Worm (Caenorhabditis elegans) whole organism, L3 larva: Measurements from ENCODE around the gene fbxb-115.

Experiments
- R02D3.7 ChIP-seq: fragments of 150-350 bp; optimal IDR thresholded peaks from 2 replicates; lab custom pipeline; 2014; ENCODE audit warnings: missing biosample characterization, missing genetic modification characterization
- ama-1 ChIP-seq: fragments of 150-350 bp; optimal IDR thresholded peaks from 2 replicates; lab custom pipeline; 2018
- ceh-82 ChIP-seq: fragments of 150-350 bp; optimal IDR thresholded peaks from 2 replicates; lab custom pipeline; 2014; ENCODE audit warnings: missing biosample characterization, missing genetic modification characterization
- ceh-9 ChIP-seq: sonication (generic microtip); optimal IDR thresholded peaks from 2 replicates; lab custom pipeline; 2018; ENCODE audit warnings: missing biosample characterization, missing genetic modification characterization
- egl-27 ChIP-seq: sonication (generic microtip); optimal IDR thresholded peaks from 4 replicates; lab custom pipeline; 2017; ENCODE audit warnings: missing biosample characterization, missing genetic modification reagents, missing genetic modification characterization
- elt-1 ChIP-seq: fragments of 150-350 bp; optimal IDR thresholded peaks from 2 replicates; lab custom pipeline; 2014; ENCODE audit warnings: missing biosample characterization, missing genetic modification characterization
- elt-2 ChIP-seq: sonication (generic microtip); optimal IDR thresholded peaks from 2 replicates; lab custom pipeline; 2016; ENCODE audit warnings: missing genetic modification reagents, mild to moderate bottlenecking, missing genetic modification characterization, missing compliant biosample characterization
- eor-1 ChIP-seq, 2 experiments: fragments of 150-350 bp; optimal IDR thresholded peaks; 2 replicates each; lab custom pipeline; 2014 to 2018; ENCODE audit warnings: missing biosample characterization in 2 of 2, missing genetic modification characterization in 2 of 2
- fkh-10 ChIP-seq: sonication (generic microtip); optimal IDR thresholded peaks from 2 replicates; lab custom pipeline; 2017; ENCODE audit warnings: missing biosample characterization, missing genetic modification reagents, missing genetic modification characterization
- fkh-2 ChIP-seq: fragments of 150-350 bp; optimal IDR thresholded peaks from 2 replicates; lab custom pipeline; 2014; ENCODE audit warnings: missing biosample characterization, missing genetic modification reagents, missing genetic modification characterization
- fos-1 ChIP-seq: fragments of 150-350 bp; optimal IDR thresholded peaks from 2 replicates; lab custom pipeline; 2014; ENCODE audit warnings: missing biosample characterization, missing genetic modification characterization
- hmg-11 ChIP-seq: sonication (generic microtip); optimal IDR thresholded peaks from 2 replicates; lab custom pipeline; 2016; ENCODE audit warnings: missing genetic modification characterization, missing compliant biosample characterization
- jun-1 ChIP-seq: fragments of 150-350 bp; optimal IDR thresholded peaks from 2 replicates; lab custom pipeline; 2014; ENCODE audit warnings: missing biosample characterization, missing genetic modification reagents, missing genetic modification characterization
- lin-15B ChIP-seq: fragments of 150-350 bp; optimal IDR thresholded peaks from 2 replicates; lab custom pipeline; 2014; ENCODE audit warnings: missing biosample characterization, missing genetic modification characterization
- lin-39 ChIP-seq: fragments of 150-350 bp; optimal IDR thresholded peaks from 2 replicates; lab custom pipeline; 2018; ENCODE audit warnings: missing biosample characterization, missing genetic modification reagents, missing genetic modification characterization
- mdl-1 ChIP-seq: fragments of 150-350 bp; optimal IDR thresholded peaks from 2 replicates; lab custom pipeline; 2014; ENCODE audit warnings: missing biosample characterization, missing genetic modification characterization
- mml-1 ChIP-seq: fragments of 150-350 bp; sonication (generic microtip); optimal IDR thresholded peaks from 3 replicates; lab custom pipeline; 2014; ENCODE audit warnings: missing biosample characterization, missing genetic modification characterization
- nfya-1 ChIP-seq: sonication (generic microtip); optimal IDR thresholded peaks from 2 replicates; lab custom pipeline; 2017; ENCODE audit warnings: missing genetic modification characterization, mild to moderate bottlenecking, missing compliant biosample characterization, antibody characterized with exemption, moderate library complexity; ENCODE audit not compliant: insufficient read depth
- nhr-11 ChIP-seq: fragments of 150-350 bp; optimal IDR thresholded peaks from 2 replicates; lab custom pipeline; 2014; ENCODE audit warnings: missing biosample characterization, missing genetic modification characterization
- nhr-12 ChIP-seq: fragments of 150-350 bp; optimal IDR thresholded peaks from 2 replicates; lab custom pipeline; 2014; ENCODE audit warnings: missing biosample characterization, missing genetic modification characterization
- nhr-23 ChIP-seq: fragments of 150-350 bp; optimal IDR thresholded peaks from 2 replicates; lab custom pipeline; 2014; ENCODE audit warnings: missing biosample characterization, missing genetic modification reagents, missing genetic modification characterization
- nhr-237 ChIP-seq: fragments of 150-350 bp; optimal IDR thresholded peaks from 2 replicates; lab custom pipeline; 2014; ENCODE audit warnings: missing biosample characterization, missing genetic modification characterization
- nhr-25 ChIP-seq: sonication (generic microtip); optimal IDR thresholded peaks from 2 replicates; lab custom pipeline; 2017; ENCODE audit warnings: missing biosample characterization, missing genetic modification characterization
- nhr-43 ChIP-seq: sonication (generic microtip); optimal IDR thresholded peaks from 2 replicates; lab custom pipeline; 2016; ENCODE audit warnings: mild to moderate bottlenecking, missing genetic modification characterization, missing compliant biosample characterization; ENCODE audit not compliant: poor library complexity, severe bottlenecking
- nhr-67 ChIP-seq: fragments of 150-350 bp; optimal IDR thresholded peaks from 2 replicates; lab custom pipeline; 2014; ENCODE audit warnings: missing biosample characterization, missing genetic modification characterization
- nhr-76 ChIP-seq: fragments of 150-350 bp; sonication (generic microtip); optimal IDR thresholded peaks from 5 replicates; lab custom pipeline; 2014; ENCODE audit warnings: missing biosample characterization, missing genetic modification characterization
- nhr-77 ChIP-seq: fragments of 150-350 bp; optimal IDR thresholded peaks from 2 replicates; lab custom pipeline; 2014; ENCODE audit warnings: missing biosample characterization, missing genetic modification characterization
- pqm-1 ChIP-seq: fragments of 150-350 bp; optimal IDR thresholded peaks from 2 replicates; lab custom pipeline; 2017; ENCODE audit warnings: missing biosample characterization, missing genetic modification characterization, inconsistent platforms
- sea-2 ChIP-seq: fragments of 150-350 bp; sonication (generic microtip); optimal IDR thresholded peaks from 4 replicates; lab custom pipeline; 2014; ENCODE audit warnings: missing biosample characterization, missing genetic modification reagents, missing genetic modification characterization
- snpc-4 ChIP-seq: fragments of 150-350 bp; optimal IDR thresholded peaks from 2 replicates; lab custom pipeline; 2014; ENCODE audit warnings: missing biosample characterization, missing genetic modification characterization
- tbx-2 ChIP-seq: sonication (generic microtip); optimal IDR thresholded peaks from 2 replicates; lab custom pipeline; 2016; ENCODE audit warnings: mild to moderate bottlenecking, missing genetic modification characterization, missing compliant biosample characterization
- unc-39 ChIP-seq: sonication (generic microtip); optimal IDR thresholded peaks from 4 replicates; lab custom pipeline; 2017; ENCODE audit warnings: missing biosample characterization, missing genetic modification characterization
- unc-62 ChIP-seq: fragments of 150-350 bp; sonication (generic microtip); optimal IDR thresholded peaks from 4 replicates; lab custom pipeline; 2014; ENCODE audit warnings: missing biosample characterization, missing genetic modification reagents, missing genetic modification characterization
- zag-1 ChIP-seq: fragments of 150-350 bp; optimal IDR thresholded peaks from 2 replicates; lab custom pipeline; 2014; ENCODE audit warnings: missing biosample characterization, missing genetic modification characterization
- ztf-11 ChIP-seq: fragments of 150-350 bp; optimal IDR thresholded peaks from 2 replicates; lab custom pipeline; 2014; ENCODE audit warnings: missing biosample characterization, missing genetic modification characterization
- ztf-4 ChIP-seq: fragments of 150-350 bp; optimal IDR thresholded peaks from 2 replicates; lab custom pipeline; 2014; ENCODE audit warnings: missing biosample characterization, missing genetic modification characterization

fbxb-115 gene

ce11 chrV:19240129-19240528, at the start of gene fbxb-115, which contains the start of gene fbxb-1:
Gene fbxb-115, minus strand, starts transcription at chrV:19240229.
Gene fbxb-1, plus strand, starts transcription at chrV:19240354.
- no peak for TF ChIP-seq nhr-25 (tag; lab: Kevin White, UChicago)
- no peak for TF ChIP-seq mml-1 (tag; lab: Kevin White, UChicago)
- no peak for TF ChIP-seq R02D3.7 (tag; lab: Kevin White, UChicago)
- TF ChIP-seq egl-27 (tag; lab: Kevin White, UChicago) = no peak
- no peak for TF ChIP-seq mdl-1 (tag; lab: Kevin White, UChicago)
- TF ChIP-seq pqm-1 (tag; lab: Kevin White, UChicago) = no peak
- TF ChIP-seq sea-2 (GFP tag; lab: Kevin White, UChicago) = no peak
- no peak for TF ChIP-seq nhr-77 (tag; lab: Kevin White, UChicago)

ce11 chrV:19288073-19288805, 48.2 kb upstream of the fbxb-115 start, which contains the start of the genes F55C9.3 and fbxb-57:
Gene F55C9.3, minus strand, starts transcription at chrV:19288173.
Gene fbxb-57, plus strand, starts transcription at chrV:19288755.
- TF ChIP-seq elt-1 (no peak), mdl-1 (tag; lab: Kevin White, UChicago) (no peak), nfya-1 (tag; lab: Kevin White, UChicago) (no peak), nhr-67 (tag; lab: Kevin White, UChicago) (no peak), ama-1 (lab: Kevin White, UChicago) (no peak), mml-1 (tag; lab: Kevin White, UChicago) (no peak), ztf-11 (tag; lab: Kevin White, UChicago) (no peak), fos-1 (tag; lab: Kevin White, UChicago) (no peak), nhr-12 (no peak), ceh-9 (no peak), jun-1 (no peak), nhr-76 (tag; lab: Kevin White, UChicago) (no peak), tbx-2 (no peak), unc-39 (tag; lab: Kevin White, UChicago) (no peak), egl-27 (tag; lab: Kevin White, UChicago) (no peak), lin-39 (tag; lab: Kevin White, UChicago) (no peak), snpc-4 (no peak)

ce11 chrV:19285921-19286320, 45.9 kb upstream of the fbxb-115 start:
- TF ChIP-seq ama-1 (lab: Kevin White, UChicago) (no peak), lin-39 (tag; lab: Kevin White, UChicago) (no peak), nhr-67 (tag; lab: Kevin White, UChicago) (no peak), nhr-237 (tag; lab: Kevin White, UChicago) (no peak), ztf-11 (tag; lab: Kevin White, UChicago) (no peak), fkh-10 (GFP tag; lab: Kevin White, UChicago) (no peak), eor-1 (tag; optimal IDR thresholded peaks at IDR 0.05; lab: Kevin White, UChicago) (no peak), nhr-43 (no peak)

- no peak for TF ChIP-seq unc-62
- TF ChIP-seq egl-27 (tag; lab: Kevin White, UChicago) = no peak
- TF ChIP-seq jun-1 = no peak
- TF ChIP-seq nhr-43 = no peak
- no peak for TF ChIP-seq fos-1 (tag; lab: Kevin White, UChicago)
- no peak for TF ChIP-seq nhr-237 (tag; lab: Kevin White, UChicago)
- no peak for TF ChIP-seq sea-2 (GFP tag; lab: Kevin White, UChicago)
- no peak for TF ChIP-seq hmg-11
- TF ChIP-seq ztf-4 (tag; lab: Kevin White, UChicago) = no peak
- no peak for TF ChIP-seq lin-15B (tag; lab: Kevin White, UChicago)
- TF ChIP-seq fkh-2 (tag; lab: Kevin White, UChicago) = no peak
These were observed 42.3 kb upstream of the fbxb-115 start, which contains the start of gene fbxb-117 for ce11 chrV:19282314-19282713. Gene fbxb-117, plus strand, starts transcription at chrV:19282614.

- TF ChIP-seq nhr-11 (tag; lab: Kevin White, UChicago) (no peak), elt-2 (no peak), nhr-23 (tag; lab: Kevin White, UChicago) (no peak), lin-39 (tag; lab: Kevin White, UChicago) (no peak), nhr-76 (tag; lab: Kevin White, UChicago) (no peak), ztf-11 (tag; lab: Kevin White, UChicago) (no peak), ceh-82 (no peak), egl-27 (tag; lab: Kevin White, UChicago) (no peak), nfya-1 (tag; lab: Kevin White, UChicago) (no peak), nhr-25 (tag; lab: Kevin White, UChicago) (no peak), zag-1 (no peak)
These were observed 39.9 kb upstream of the fbxb-115 start, which contains the start of gene F21D9.8 for ce11 chrV:19279888-19280287. Gene F21D9.8, minus strand, starts transcription at chrV:19279988.
